Fruit fly (Drosophila melanogaster) whole organism: ENCODE data around the gene CG6836.

Source experiments
- CG8478 ChIP-seq: fragments of >200 bp; optimal IDR thresholded peaks from 2 replicates; lab custom pipeline; 2018; ENCODE audit warnings: inconsistent platforms
- Dll ChIP-seq: fragments of >200 bp; optimal IDR thresholded peaks from 2 replicates; lab custom pipeline; 2017
- EcR ChIP-seq, 2 experiments: fragments of >200 bp; optimal IDR thresholded peaks; 2 replicates each; lab custom pipeline; 2017; ENCODE audit warnings: missing biosample characterization in 2 of 2, missing genetic modification characterization in 2 of 2, missing genetic modification reagents in 2 of 2
- pan ChIP-seq: fragments of >200 bp; optimal IDR thresholded peaks from 2 replicates; lab custom pipeline; 2017
- psq ChIP-seq: fragments of >200 bp; optimal IDR thresholded peaks from 2 replicates; lab custom pipeline; 2017
- usp ChIP-seq: fragments of >200 bp; optimal IDR thresholded peaks from 2 replicates; lab custom pipeline; 2017; ENCODE audit warnings: missing biosample characterization, missing genetic modification characterization, mixed read lengths

The CG6836 gene

dm6 chr3L:18946956-18947355, 3.5 kb upstream of the CG6836 start:
- TF ChIP-seq pan (lab: Kevin White, UChicago): no peak
- no peak for TF ChIP-seq EcR (GFP tag; optimal IDR thresholded peaks at IDR 0.05; lab: Kevin White, UChicago)
- no peak for TF ChIP-seq CG8478 (lab: Kevin White, UChicago)
- no peak for TF ChIP-seq Dll
- no peak for TF ChIP-seq psq (lab: Kevin White, UChicago)
- TF ChIP-seq usp (GFP tag; lab: Kevin White, UChicago): no peak

- TF ChIP-seq psq (lab: Kevin White, UChicago) (no peak), Dll (no peak), pan (lab: Kevin White, UChicago) (no peak), EcR (GFP tag; optimal IDR thresholded peaks at IDR 0.05; lab: Kevin White, UChicago) (no peak), usp (GFP tag; lab: Kevin White, UChicago) (no peak), CG8478 (lab: Kevin White, UChicago) (no peak)
Observed at dm6 chr3L:18949137-18949536, 1.3 kb upstream of the CG6836 start.

- TF ChIP-seq CG8478 (lab: Kevin White, UChicago) (no peak), EcR (GFP tag; optimal IDR thresholded peaks at IDR 0.05; lab: Kevin White, UChicago) (no peak), pan (lab: Kevin White, UChicago) (no peak), psq (lab: Kevin White, UChicago) (no peak), usp (GFP tag; lab: Kevin White, UChicago) (no peak), Dll (no peak)
Observed at dm6 chr3L:18952399-18952798, 2.0 kb downstream of the CG6836 start.

- no peak for TF ChIP-seq usp (GFP tag; lab: Kevin White, UChicago)
- no peak for TF ChIP-seq EcR (GFP tag; optimal IDR thresholded peaks at IDR 0.05; lab: Kevin White, UChicago)
- no peak for TF ChIP-seq psq (lab: Kevin White, UChicago)
- TF ChIP-seq pan (lab: Kevin White, UChicago): no peak
- TF ChIP-seq Dll: no peak
- TF ChIP-seq CG8478 (lab: Kevin White, UChicago): no peak
Observed at dm6 chr3L:18957032-18957431, 6.6 kb downstream of the CG6836 start.

- TF ChIP-seq CG8478 (lab: Kevin White, UChicago) (no peak), EcR (GFP tag; optimal IDR thresholded peaks at IDR 0.05; lab: Kevin White, UChicago) (no peak), usp (GFP tag; lab: Kevin White, UChicago) (no peak), pan (lab: Kevin White, UChicago) (no peak), Dll (no peak), psq (lab: Kevin White, UChicago) (no peak)
Observed at dm6 chr3L:18968193-18968969, 18.0 kb downstream of the CG6836 start.

dm6 chr3L:18976720-18977119, 26.3 kb downstream of the CG6836 start:
- TF ChIP-seq usp (GFP tag; lab: Kevin White, UChicago): no peak
- TF ChIP-seq EcR (GFP tag; optimal IDR thresholded peaks at IDR 0.05; lab: Kevin White, UChicago): no peak
- no peak for TF ChIP-seq CG8478 (lab: Kevin White, UChicago)
- no peak for TF ChIP-seq pan (lab: Kevin White, UChicago)
- TF ChIP-seq psq (lab: Kevin White, UChicago): no peak

dm6 chr3L:18984661-18985060, 34.2 kb downstream of the CG6836 start, which contains the start of gene CG14075:
Gene CG14075 (plus strand): TSS chr3L:18984961.
- no peak for TF ChIP-seq CG8478 (lab: Kevin White, UChicago)
- TF ChIP-seq psq (lab: Kevin White, UChicago): no peak
- TF ChIP-seq pan (lab: Kevin White, UChicago): no peak
- TF ChIP-seq Dll: no peak
- no peak for TF ChIP-seq EcR (GFP tag; optimal IDR thresholded peaks at IDR 0.05; lab: Kevin White, UChicago)
- no peak for TF ChIP-seq usp (GFP tag; lab: Kevin White, UChicago)

- TF ChIP-seq psq (lab: Kevin White, UChicago) (no peak), Dll (no peak), pan (lab: Kevin White, UChicago) (no peak), CG8478 (lab: Kevin White, UChicago) (no peak), usp (GFP tag; lab: Kevin White, UChicago) (no peak), EcR (GFP tag; optimal IDR thresholded peaks at IDR 0.05; lab: Kevin White, UChicago) (no peak)
Observed at dm6 chr3L:18988055-18988819, 37.8 kb downstream of the CG6836 start, which contains the start of gene CG11619. Gene CG11619 (minus strand): TSS chr3L:18988323.

- TF ChIP-seq EcR (GFP tag; optimal IDR thresholded peaks at IDR 0.05; lab: Kevin White, UChicago) (no peak), pan (lab: Kevin White, UChicago) (no peak), CG8478 (lab: Kevin White, UChicago) (no peak), usp (GFP tag; lab: Kevin White, UChicago) (no peak), Dll (no peak), psq (lab: Kevin White, UChicago) (no peak)
Observed at dm6 chr3L:18989611-18990010, 39.2 kb downstream of the CG6836 start, which contains the start of gene CG34256. Gene CG34256 (minus strand): TSS chr3L:18989815.

dm6 chr3L:18992820-18993219, 42.4 kb downstream of the CG6836 start:
- TF ChIP-seq usp (GFP tag; lab: Kevin White, UChicago): no peak

- TF ChIP-seq pan (lab: Kevin White, UChicago) (no peak), EcR (GFP tag; optimal IDR thresholded peaks at IDR 0.05; lab: Kevin White, UChicago) (no peak), CG8478 (lab: Kevin White, UChicago) (no peak), usp (GFP tag; lab: Kevin White, UChicago) (no peak), psq (lab: Kevin White, UChicago) (no peak), Dll (no peak)
Observed at dm6 chr3L:18993578-18994255, 43.3 kb downstream of the CG6836 start.
